Fruit fly (Drosophila melanogaster): ENCODE results near the gene CG11983.

The CG11983 gene

DNA sequence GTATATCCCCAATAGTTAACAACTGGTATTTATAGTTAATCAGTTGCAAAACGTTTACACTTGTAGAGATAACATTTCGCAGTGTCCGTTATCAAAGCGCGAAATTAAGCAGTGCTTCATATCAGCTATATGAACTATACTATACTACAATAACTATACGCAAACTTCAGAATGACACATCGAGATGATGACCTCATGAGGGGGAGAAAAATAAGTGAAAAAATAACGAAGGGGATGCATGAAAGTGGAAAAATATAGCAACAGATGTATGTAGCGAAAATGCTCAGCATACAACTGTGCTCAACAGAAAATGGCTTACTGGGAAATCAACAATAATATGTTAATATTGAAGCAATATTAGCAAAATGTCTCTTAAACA is 22.6 kb downstream of the CG11983 start:
- no peak for TF ChIP-seq woc (GFP tag; optimal IDR thresholded peaks at IDR 0.05)
- no peak for TF ChIP-seq rgr (GFP tag; optimal IDR thresholded peaks at IDR 0.05)
- TF ChIP-seq psq (GFP tag; optimal IDR thresholded peaks at IDR 0.05): no peak
- TF ChIP-seq GATAd (GFP tag; optimal IDR thresholded peaks at IDR 0.05): no peak
- TF ChIP-seq Mio (GFP tag; optimal IDR thresholded peaks at IDR 0.05): no peak
- TF ChIP-seq jim (GFP tag; optimal IDR thresholded peaks at IDR 0.05): no peak

DNA sequence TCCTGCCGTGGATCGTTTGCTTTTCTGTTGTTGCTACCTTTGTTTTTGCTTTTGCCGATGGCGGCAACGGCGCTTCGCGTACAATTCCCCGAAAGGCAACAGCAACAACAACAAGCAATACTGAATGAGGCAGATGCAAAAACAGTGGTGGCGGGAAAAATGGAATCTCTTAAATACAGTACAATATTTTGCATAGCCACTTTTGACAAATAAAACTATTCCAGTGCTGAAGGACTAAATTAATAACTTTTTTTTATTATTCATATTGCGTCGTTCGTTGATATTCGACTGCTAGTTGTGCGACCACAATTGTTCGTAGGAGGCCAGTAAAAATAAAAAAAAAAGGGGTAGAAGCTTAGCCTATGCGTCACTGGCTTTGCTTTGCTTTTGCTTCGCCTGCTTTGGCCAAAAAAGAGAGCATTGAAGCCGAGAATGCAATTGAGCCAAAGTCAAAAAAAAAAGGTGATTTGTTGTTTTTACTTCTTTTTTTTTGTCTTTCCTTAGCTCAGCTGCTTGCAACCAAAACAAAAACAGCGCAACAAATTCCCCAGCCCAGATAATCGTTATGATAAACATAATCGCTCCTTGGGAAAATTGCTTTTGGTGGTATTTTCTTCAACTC is 23.8 kb downstream of the CG11983 start:
- no peak for TF ChIP-seq Abd-B (GFP tag; optimal IDR thresholded peaks at IDR 0.05)
- peak; percentile 93 for TF ChIP-seq dmrt93B (GFP tag; optimal IDR thresholded peaks at IDR 0.05)
- no peak for TF ChIP-seq Vsx2 (GFP tag; optimal IDR thresholded peaks at IDR 0.05; ENCODE audit: partially characterized antibody)
- peak; percentile 92 to 98 for TF ChIP-seq foxo (GFP tag; optimal IDR thresholded peaks at IDR 0.05)
- TF ChIP-seq woc (GFP tag; optimal IDR thresholded peaks at IDR 0.05): peak; percentile 94
- no peak for TF ChIP-seq Dif (GFP tag; optimal IDR thresholded peaks at IDR 0.05; ENCODE audit: partially characterized antibody)
- peak; percentile 93 for TF ChIP-seq brk (GFP tag; optimal IDR thresholded peaks at IDR 0.05)
- TF ChIP-seq CG32264 (GFP tag; optimal IDR thresholded peaks at IDR 0.05): peak; percentile 92
- TF ChIP-seq CrebA (GFP tag; optimal IDR thresholded peaks at IDR 0.05; ENCODE audit: borderline replicate concordance): no peak
- peak; percentile 90 for TF ChIP-seq sage (GFP tag; optimal IDR thresholded peaks at IDR 0.05)
- no peak for TF ChIP-seq usp (GFP tag; optimal IDR thresholded peaks at IDR 0.05)
- TF ChIP-seq h (GFP tag; optimal IDR thresholded peaks at IDR 0.05): peak; percentile 99
- peak; percentile 98 for TF ChIP-seq OdsH (GFP tag; optimal IDR thresholded peaks at IDR 0.05)
- TF ChIP-seq lola (GFP tag; optimal IDR thresholded peaks at IDR 0.05): no peak
- no peak for TF ChIP-seq N (GFP tag; optimal IDR thresholded peaks at IDR 0.05)
- TF ChIP-seq Hr83 (GFP tag; optimal IDR thresholded peaks at IDR 0.05; ENCODE audit: poor library complexity, severe bottlenecking): peak; percentile 49
- TF ChIP-seq Sp1 (GFP tag; optimal IDR thresholded peaks at IDR 0.05): peak; percentile 93
- TF ChIP-seq HLH106 (tag; optimal IDR thresholded peaks at IDR 0.05): peak; percentile 95
- TF ChIP-seq GATAd (GFP tag; optimal IDR thresholded peaks at IDR 0.05): peak; percentile 78
- no peak for TF ChIP-seq Myc (optimal IDR thresholded peaks at IDR 0.05)
- TF ChIP-seq Rel (GFP tag; optimal IDR thresholded peaks at IDR 0.05): peak; percentile 97
- peak; percentile 74 for TF ChIP-seq Rel (tag; optimal IDR thresholded peaks at IDR 0.05)
- peak; percentile 96 for TF ChIP-seq psq (GFP tag; optimal IDR thresholded peaks at IDR 0.05)
- TF ChIP-seq fru (GFP tag; optimal IDR thresholded peaks at IDR 0.05): peak; percentile 98
- TF ChIP-seq dsf (GFP tag; optimal IDR thresholded peaks at IDR 0.05; ENCODE audit: borderline replicate concordance): peak; percentile 83
- peak; percentile 95 for TF ChIP-seq Hnf4 (GFP tag; optimal IDR thresholded peaks at IDR 0.05)
- peak; percentile 86 for TF ChIP-seq sv (GFP tag; optimal IDR thresholded peaks at IDR 0.05)
- TF ChIP-seq Mio (GFP tag; optimal IDR thresholded peaks at IDR 0.05): peak; percentile 63
- no peak for TF ChIP-seq jim (GFP tag; optimal IDR thresholded peaks at IDR 0.05)
- no peak for TF ChIP-seq Hr78 (GFP tag; optimal IDR thresholded peaks at IDR 0.05)
- no peak for TF ChIP-seq Dfd (GFP tag; optimal IDR thresholded peaks at IDR 0.05)
- TF ChIP-seq rgr (GFP tag; optimal IDR thresholded peaks at IDR 0.05): peak; percentile 98
- TF ChIP-seq ey (GFP tag; optimal IDR thresholded peaks at IDR 0.05): peak; percentile 98
- peak; percentile 95 for TF ChIP-seq Jra (GFP tag; optimal IDR thresholded peaks at IDR 0.05)
- TF ChIP-seq pan (optimal IDR thresholded peaks at IDR 0.05): no peak
- TF ChIP-seq tai (GFP tag; optimal IDR thresholded peaks at IDR 0.05): peak; percentile 89
- TF ChIP-seq br (GFP tag; optimal IDR thresholded peaks at IDR 0.05): peak; percentile 98
- peak; percentile 72 for TF ChIP-seq CG9705 (GFP tag; optimal IDR thresholded peaks at IDR 0.05)
- TF ChIP-seq dl (GFP tag; optimal IDR thresholded peaks at IDR 0.05; ENCODE audit: insufficient read depth in 1 of 2, partially characterized antibody in 2 of 2): no peak
